Fruit fly (Drosophila melanogaster): ENCODE results near the gene Ect3.

The Ect3 gene

dm6 chr3R:12010202-12010824 lies 11.2 kb downstream of the Ect3 start, which contains the start of the genes KLHL18 and GCC185:
TSS of gene KLHL18 (minus strand) at chr3R:12010434.
TSS of gene GCC185 (plus strand) at chr3R:12010772.
- no peak for TF ChIP-seq onecut (GFP tag; IDR thresholded peaks at IDR 0.05)
- peak; percentile 66 for TF ChIP-seq Dip3 (GFP tag; optimal IDR thresholded peaks at IDR 0.05)
- TF ChIP-seq CG11247 (GFP tag; IDR thresholded peaks at IDR 0.05): peak; percentile 53; the same call in 1 of the 2 replicates
- peak; percentile 83 for TF ChIP-seq trem (tag; optimal IDR thresholded peaks at IDR 0.05)
- TF ChIP-seq Dll (GFP tag; IDR thresholded peaks at IDR 0.05; ENCODE audit: partially characterized antibody): peak; percentile 90
- TF ChIP-seq rib (GFP tag; IDR thresholded peaks at IDR 0.05): no peak
- TF ChIP-seq zen2 (GFP tag; IDR thresholded peaks at IDR 0.05; ENCODE audit: partially characterized antibody): no peak
- no peak for TF ChIP-seq disco-r (GFP tag; optimal IDR thresholded peaks at IDR 0.05)
- TF ChIP-seq CG12299 (tag; optimal IDR thresholded peaks at IDR 0.05): peak; percentile 16
- TF ChIP-seq ash1 (GFP tag; optimal IDR thresholded peaks at IDR 0.05): no peak
- TF ChIP-seq CG14441 (GFP tag; IDR thresholded peaks at IDR 0.05): peak; percentile 69
- no peak for TF ChIP-seq crol (GFP tag; IDR thresholded peaks at IDR 0.05)
- TF ChIP-seq Bteb2 (GFP tag; optimal IDR thresholded peaks at IDR 0.05): peak; percentile 55
- TF ChIP-seq CoRest (tag; optimal IDR thresholded peaks at IDR 0.05): peak; percentile 90
- TF ChIP-seq CG8478 (optimal IDR thresholded peaks at IDR 0.05): no peak
- TF ChIP-seq dm (GFP tag; optimal IDR thresholded peaks at IDR 0.05): peak; percentile 20
- TF ChIP-seq tx (GFP tag; optimal IDR thresholded peaks at IDR 0.05): peak; percentile 39
- TF ChIP-seq CG13123 (GFP tag; optimal IDR thresholded peaks at IDR 0.05): peak; percentile 30
- peak; percentile 28 for TF ChIP-seq Antp (GFP tag; optimal IDR thresholded peaks at IDR 0.05)
- peak; percentile 98 for TF ChIP-seq row (GFP tag; IDR thresholded peaks at IDR 0.05)
- TF ChIP-seq Nf-YC (tag; optimal IDR thresholded peaks at IDR 0.05): peak; percentile 75
- peak; percentile 35; the same call in 1 of the 2 replicates for TF ChIP-seq Rx (GFP tag; IDR thresholded peaks at IDR 0.05)
- no peak for TF ChIP-seq pan (optimal IDR thresholded peaks at IDR 0.05)
- peak in 1 of 2 experiments; percentile 59 for TF ChIP-seq pan (GFP tag; optimal IDR thresholded peaks at IDR 0.05 in 1 of 2, IDR thresholded peaks at IDR 0.05 in 1 of 2)
- TF ChIP-seq sens-2 (GFP tag; IDR thresholded peaks at IDR 0.05): no peak
- peak; percentile 80 for TF ChIP-seq CG1602 (GFP tag; optimal IDR thresholded peaks at IDR 0.05)
- peak; percentile 72 for TF ChIP-seq HLH4C (GFP tag; IDR thresholded peaks at IDR 0.05; ENCODE audit: partially characterized antibody)
- TF ChIP-seq CG11398 (GFP tag; optimal IDR thresholded peaks at IDR 0.05): no peak
- peak; percentile 62 for TF ChIP-seq maf-S (GFP tag; optimal IDR thresholded peaks at IDR 0.05)
- TF ChIP-seq Abd-B (GFP tag; optimal IDR thresholded peaks at IDR 0.05): peak; percentile 92
- peak; percentile 67 to 83 for TF ChIP-seq dpn (GFP tag; optimal IDR thresholded peaks at IDR 0.05)
- TF ChIP-seq CG18011 (GFP tag; optimal IDR thresholded peaks at IDR 0.05): no peak
- peak; percentile 93 for TF ChIP-seq CG30403 (GFP tag; optimal IDR thresholded peaks at IDR 0.05)
- no peak for TF ChIP-seq CG7963 (GFP tag; IDR thresholded peaks at IDR 0.05; ENCODE audit: partially characterized antibody)
- peak; percentile 54 for TF ChIP-seq CG1792 (GFP tag; optimal IDR thresholded peaks at IDR 0.05)
- no peak for TF ChIP-seq B-H1 (GFP tag; IDR thresholded peaks at IDR 0.05)
- no peak for TF ChIP-seq oc (tag; optimal IDR thresholded peaks at IDR 0.05)
- peak; percentile 52; the same call in 1 of the 2 replicates for TF ChIP-seq ara (GFP tag; IDR thresholded peaks at IDR 0.05)
- peak; percentile 3 for TF ChIP-seq slp2 (GFP tag; optimal IDR thresholded peaks at IDR 0.05)
- TF ChIP-seq bowl (GFP tag; IDR thresholded peaks at IDR 0.05): no peak
- TF ChIP-seq dimm (GFP tag; IDR thresholded peaks at IDR 0.05): no peak
- TF ChIP-seq gem (tag; optimal IDR thresholded peaks at IDR 0.05): peak; percentile 86
- no peak for TF ChIP-seq fd102C (GFP tag; optimal IDR thresholded peaks at IDR 0.05)
- TF ChIP-seq so (GFP tag; IDR thresholded peaks at IDR 0.05): no peak
- TF ChIP-seq caup (GFP tag; optimal IDR thresholded peaks at IDR 0.05; ENCODE audit: severe bottlenecking): no peak
- peak; percentile 80 for TF ChIP-seq Ptx1 (GFP tag; IDR thresholded peaks at IDR 0.05)
- TF ChIP-seq eve (GFP tag; optimal IDR thresholded peaks at IDR 0.05): no peak
- no peak for TF ChIP-seq Ravus (GFP tag; IDR thresholded peaks at IDR 0.05)
- TF ChIP-seq CG11504 (tag; optimal IDR thresholded peaks at IDR 0.05): peak; percentile 88
- TF ChIP-seq CG34422 (GFP tag; IDR thresholded peaks at IDR 0.05): peak; percentile 81; the same call in 2 of the 3 replicates
- TF ChIP-seq CG15011 (GFP tag; optimal IDR thresholded peaks at IDR 0.05): no peak

Measured in whole organism, embryonic.